Worm (Caenorhabditis elegans) whole organism, young adult: ENCODE results near the gene Y56A3A.16.

Experiments
- B0019.2 ChIP-seq: fragments of 200-800 bp; sonication (Bioruptor generic); conservative IDR thresholded peaks from 2 replicates; pipeline ENCODE4 v1.3.6; 2022; ENCODE audit warnings: missing genetic modification reagents, missing genetic modification characterization, missing compliant biosample characterization
- B0035.1 ChIP-seq: sonication (generic microtip); optimal IDR thresholded peaks from 2 replicates; lab custom pipeline; 2016; ENCODE audit warnings: missing genetic modification characterization, mild to moderate bottlenecking, missing compliant biosample characterization, missing genotype, missing genetic modification reagents
- D2030.7 ChIP-seq: fragments of 200-800 bp; sonication (Bioruptor generic); IDR thresholded peaks from 2 replicates; pipeline ENCODE4 v1.3.6; 2022; ENCODE audit warnings: missing genetic modification reagents, missing genetic modification characterization, missing compliant biosample characterization
- F33H1.4 ChIP-seq: fragments of 200-800 bp; sonication (Bioruptor generic); IDR thresholded peaks from 2 replicates; pipeline ENCODE4 v1.3.6; 2022; ENCODE audit warnings: missing genetic modification reagents, missing genetic modification characterization, missing compliant biosample characterization
- F52B5.7 ChIP-seq: sonication (generic microtip); optimal IDR thresholded peaks from 2 replicates; lab custom pipeline; 2016; ENCODE audit warnings: mild to moderate bottlenecking, missing genetic modification characterization, missing compliant biosample characterization
- F57C9.4 ChIP-seq: sonication (generic microtip); optimal IDR thresholded peaks from 2 replicates; lab custom pipeline; 2017; ENCODE audit warnings: mild to moderate bottlenecking, missing genetic modification characterization, missing compliant biosample characterization
- T07F8.4 ChIP-seq: sonication (generic microtip); optimal IDR thresholded peaks from 2 replicates; lab custom pipeline; 2016; ENCODE audit warnings: mild to moderate bottlenecking, missing genetic modification characterization, moderate library complexity, missing compliant biosample characterization
- Y53G8AR.9 ChIP-seq: fragments of 200-800 bp; sonication (Bioruptor generic); conservative IDR thresholded peaks from 2 replicates; pipeline ENCODE4 v1.3.6; 2022; ENCODE audit warnings: missing genetic modification reagents, missing genetic modification characterization, missing compliant biosample characterization
- Y56A3A.18 ChIP-seq: fragments of 200-800 bp; sonication (Bioruptor generic); IDR thresholded peaks from 2 replicates; pipeline ENCODE4 v1.3.6; 2022; ENCODE audit warnings: missing genetic modification reagents, missing genetic modification characterization, missing compliant biosample characterization
- ama-1 ChIP-seq, 3 experiments: fragments of 150-350 bp in 1 of 3; sonication (generic microtip) in 2 of 3; optimal IDR thresholded peaks; 2 replicates each; lab custom pipeline; 2014 to 2018; ENCODE audit warnings: missing biosample characterization in 2 of 3, missing genetic modification characterization in 2 of 3, missing genetic modification reagents in 2 of 3
- athp-1 ChIP-seq: sonication (generic microtip); optimal IDR thresholded peaks from 2 replicates; lab custom pipeline; 2017; ENCODE audit warnings: mild to moderate bottlenecking, missing genetic modification characterization, missing compliant biosample characterization
- attf-5 ChIP-seq: fragments of 200-800 bp; sonication (Bioruptor generic); optimal IDR thresholded peaks from 2 replicates; lab custom pipeline; 2018; ENCODE audit warnings: mild to moderate bottlenecking, missing genetic modification characterization, missing compliant biosample characterization
- attf-6 ChIP-seq: fragments of 200-800 bp; sonication (Bioruptor generic); IDR thresholded peaks from 2 replicates; pipeline ENCODE4 v1.3.6; 2022; ENCODE audit warnings: missing genetic modification reagents, missing genetic modification characterization, missing compliant biosample characterization
- ceh-58 ChIP-seq: fragments of 200-800 bp; sonication (Bioruptor generic); IDR thresholded peaks from 2 replicates; pipeline ENCODE4 v1.3.6; 2022; ENCODE audit warnings: missing genetic modification characterization, missing compliant biosample characterization
- die-1 ChIP-seq: sonication (generic microtip); optimal IDR thresholded peaks from 2 replicates; lab custom pipeline; 2016; ENCODE audit warnings: missing genotype, mild to moderate bottlenecking, missing genetic modification characterization, missing compliant biosample characterization
- dox-1 ChIP-seq: fragments of 200-800 bp; sonication (Bioruptor generic); IDR thresholded peaks from 2 replicates; pipeline ENCODE4 v1.3.6; 2022; ENCODE audit warnings: missing genetic modification reagents, missing genetic modification characterization, missing compliant biosample characterization
- dpff-1 ChIP-seq: sonication (generic microtip); optimal IDR thresholded peaks from 2 replicates; lab custom pipeline; 2017; ENCODE audit warnings: mild to moderate bottlenecking, missing genetic modification characterization, missing compliant biosample characterization
- egl-44 ChIP-seq: fragments of 200-800 bp; sonication (Bioruptor generic); IDR thresholded peaks from 2 replicates; pipeline ENCODE4 v1.3.6; 2022; ENCODE audit warnings: missing genetic modification reagents, missing genetic modification characterization, missing compliant biosample characterization
- ekl-4 ChIP-seq: fragments of 200-800 bp; sonication (Bioruptor generic); IDR thresholded peaks from 2 replicates; pipeline ENCODE4 v1.3.6; 2022; ENCODE audit warnings: missing genetic modification reagents, missing genetic modification characterization, missing compliant biosample characterization
- him-1 ChIP-seq: sonication (generic microtip); optimal IDR thresholded peaks from 2 replicates; lab custom pipeline; 2016; ENCODE audit warnings: missing genotype, missing genetic modification reagents, missing genetic modification characterization, missing compliant biosample characterization
- hlh-12 ChIP-seq: sonication (generic microtip); optimal IDR thresholded peaks from 2 replicates; lab custom pipeline; 2016; ENCODE audit warnings: missing genetic modification characterization, missing compliant biosample characterization
- hrde-1 ChIP-seq: sonication (generic microtip); optimal IDR thresholded peaks from 2 replicates; lab custom pipeline; 2016; ENCODE audit warnings: missing genetic modification characterization, mild to moderate bottlenecking, missing compliant biosample characterization, moderate library complexity, missing genotype, missing genetic modification reagents, borderline replicate concordance
- lin-40 ChIP-seq: sonication (generic microtip); optimal IDR thresholded peaks from 2 replicates; lab custom pipeline; 2016; ENCODE audit warnings: missing genetic modification characterization, mild to moderate bottlenecking, missing compliant biosample characterization, missing genotype, missing genetic modification reagents
- madf-3 ChIP-seq: fragments of 200-800 bp; sonication (Bioruptor generic); IDR thresholded peaks from 2 replicates; pipeline ENCODE4 v1.3.6; 2022; ENCODE audit warnings: missing genetic modification reagents, missing genetic modification characterization, missing compliant biosample characterization
- madf-6 ChIP-seq: fragments of 200-800 bp; sonication (Bioruptor generic); IDR thresholded peaks from 2 replicates; pipeline ENCODE4 v1.3.6; 2022; ENCODE audit warnings: missing genetic modification reagents, missing genetic modification characterization, missing compliant biosample characterization
- madf-8 ChIP-seq: fragments of 200-800 bp; sonication (Bioruptor generic); conservative IDR thresholded peaks from 2 replicates; pipeline ENCODE4 v1.3.6; 2022; ENCODE audit warnings: missing genetic modification reagents, missing genetic modification characterization, missing compliant biosample characterization
- mel-28 ChIP-seq: sonication (generic microtip); optimal IDR thresholded peaks from 2 replicates; lab custom pipeline; 2016; ENCODE audit warnings: borderline replicate concordance, mild to moderate bottlenecking, missing genetic modification characterization, missing compliant biosample characterization
- nfya-2 ChIP-seq: fragments of 200-800 bp; sonication (Bioruptor generic); IDR thresholded peaks from 2 replicates; pipeline ENCODE4 v1.3.6; 2022; ENCODE audit warnings: missing genetic modification reagents, missing genetic modification characterization, missing compliant biosample characterization
- nhr-120 ChIP-seq: fragments of 200-800 bp; sonication (Bioruptor generic); IDR thresholded peaks from 2 replicates; pipeline ENCODE4 v1.3.6; 2022; ENCODE audit warnings: missing genetic modification characterization, missing compliant biosample characterization
- nhr-179 ChIP-seq: sonication (generic microtip); optimal IDR thresholded peaks from 2 replicates; lab custom pipeline; 2016; ENCODE audit warnings: mild to moderate bottlenecking, missing genetic modification characterization, missing compliant biosample characterization
- nhr-27 ChIP-seq: fragments of 200-800 bp; sonication (Bioruptor generic); optimal IDR thresholded peaks from 2 replicates; lab custom pipeline; 2018; ENCODE audit warnings: mild to moderate bottlenecking, missing genetic modification characterization, moderate library complexity, missing compliant biosample characterization
- pbrm-1 ChIP-seq: fragments of 200-800 bp; sonication (Bioruptor generic); IDR thresholded peaks from 2 replicates; pipeline ENCODE4 v1.3.6; 2022; ENCODE audit warnings: missing genetic modification reagents, missing genetic modification characterization, missing compliant biosample characterization
- rec-8 ChIP-seq, 2 experiments: sonication (generic microtip); optimal IDR thresholded peaks; 2 replicates each; lab custom pipeline; 2016; ENCODE audit warnings: mild to moderate bottlenecking in 2 of 2, missing genetic modification characterization in 2 of 2, missing genetic modification reagents in 2 of 2, missing genotype in 2 of 2, missing biosample characterization in 1 of 2, missing compliant biosample characterization in 1 of 2, moderate library complexity in 1 of 2
- sdz-38 ChIP-seq: sonication (generic microtip); optimal IDR thresholded peaks from 2 replicates; lab custom pipeline; 2016; ENCODE audit warnings: missing genotype, missing genetic modification characterization, missing compliant biosample characterization
- sea-2 ChIP-seq: fragments of 200-800 bp; sonication (Bioruptor generic); IDR thresholded peaks from 2 replicates; pipeline ENCODE4 v1.3.6; 2022; ENCODE audit warnings: missing genetic modification characterization, missing compliant biosample characterization
- snpc-3.4 ChIP-seq: sonication (generic microtip); optimal IDR thresholded peaks from 2 replicates; lab custom pipeline; 2017; ENCODE audit warnings: missing genetic modification characterization, mild to moderate bottlenecking, missing compliant biosample characterization, antibody characterized with exemption, moderate library complexity, missing genotype, missing genetic modification reagents
- somi-1 ChIP-seq: fragments of 200-800 bp; sonication (Bioruptor generic); optimal IDR thresholded peaks from 2 replicates; lab custom pipeline; 2018; ENCODE audit warnings: mild to moderate bottlenecking, missing genetic modification characterization, missing compliant biosample characterization
- tlf-1 ChIP-seq: fragments of 200-800 bp; sonication (Bioruptor generic); optimal IDR thresholded peaks from 2 replicates; lab custom pipeline; 2018; ENCODE audit warnings: mild to moderate bottlenecking, missing genetic modification characterization, missing compliant biosample characterization
- unc-130 ChIP-seq: sonication (generic microtip); optimal IDR thresholded peaks from 2 replicates; lab custom pipeline; 2016; ENCODE audit warnings: missing genetic modification reagents, missing genetic modification characterization, missing compliant biosample characterization
- ztf-25 ChIP-seq: fragments of 200-800 bp; sonication (Bioruptor generic); IDR thresholded peaks from 2 replicates; pipeline ENCODE4 v1.3.6; 2022; ENCODE audit warnings: missing genetic modification reagents, missing genetic modification characterization, missing compliant biosample characterization

Gene Y56A3A.16

DNA sequence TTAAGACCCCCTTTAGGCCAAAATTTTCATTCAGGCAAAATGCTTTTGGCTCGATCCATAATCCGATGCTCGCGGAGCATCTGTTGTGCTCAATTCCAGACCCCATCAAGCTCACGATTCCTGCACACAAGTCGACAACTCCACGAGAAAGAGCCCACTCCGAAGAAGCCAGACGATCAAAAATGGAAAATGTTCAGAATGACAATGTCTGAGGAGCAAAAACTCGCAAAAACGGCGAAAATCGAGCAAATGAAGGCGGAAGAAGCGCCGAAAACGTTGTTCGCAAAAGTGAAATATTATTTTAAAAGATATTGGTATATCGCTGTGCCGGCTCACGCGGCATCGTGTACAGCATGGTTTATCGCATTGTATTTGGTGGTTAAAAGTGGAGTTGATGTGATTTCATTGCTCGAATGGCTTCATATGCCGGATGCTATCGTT, 7.6 kb upstream of the Y56A3A.16 start, which contains the start of gene Y56A3A.22 (continued):
- no peak for TF ChIP-seq F33H1.4 (GFP tag; lab: Robert Waterston, UW)
- peak; percentile 45 for TF ChIP-seq B0035.1 (tag; lab: Kevin White, UChicago)
- 0 out of 2 replicates have a peak, but pooled peaks have one; percentile 58 for TF ChIP-seq nhr-120 (GFP tag; lab: Robert Waterston, UW)
- TF ChIP-seq hlh-12 (tag; lab: Kevin White, UChicago): no peak
- TF ChIP-seq mel-28 (tag; lab: Kevin White, UChicago): no peak
- peak; percentile 21 for TF ChIP-seq snpc-3.4 (tag; lab: Kevin White, UChicago)
- peak; percentile 50 for TF ChIP-seq madf-6
- peak; percentile 87 for TF ChIP-seq ama-1 (optimal IDR thresholded peaks at IDR 0.05; lab: Kevin White, UChicago)
- no peak for TF ChIP-seq ama-1 (GFP tag; optimal IDR thresholded peaks at IDR 0.05; lab: Kevin White, UChicago)
- peak; percentile 87 for TF ChIP-seq F52B5.7 (tag; lab: Kevin White, UChicago)
- TF ChIP-seq F57C9.4 (tag; lab: Kevin White, UChicago): no peak
- TF ChIP-seq nhr-27 (tag; lab: Kevin White, UChicago): peak; percentile 6
- no peak for TF ChIP-seq B0019.2 (GFP tag; lab: Robert Waterston, UW)
- TF ChIP-seq nhr-179 (tag; lab: Kevin White, UChicago): no peak
- TF ChIP-seq pbrm-1: peak; percentile 81
- TF ChIP-seq attf-5 (GFP tag; lab: Kevin White, UChicago): no peak
- peak; percentile 44 for TF ChIP-seq hrde-1 (tag; lab: Kevin White, UChicago)
- peak; percentile 68 for TF ChIP-seq dpff-1 (tag; lab: Kevin White, UChicago)
- 0 out of 2 replicates have a peak, but pooled peaks have one; percentile 38 for TF ChIP-seq D2030.7 (GFP tag; lab: Robert Waterston, UW)
- TF ChIP-seq ztf-25 (GFP tag; lab: Robert Waterston, UW): no peak
- no peak for TF ChIP-seq him-1 (tag; lab: Kevin White, UChicago)
- no peak for TF ChIP-seq sea-2 (GFP tag; lab: Robert Waterston, UW)
- TF ChIP-seq sdz-38 (tag; lab: Kevin White, UChicago): no peak
- peak; percentile 59 for TF ChIP-seq Y53G8AR.9 (GFP tag; lab: Robert Waterston, UW)
- TF ChIP-seq somi-1: peak; percentile 15
- TF ChIP-seq lin-40 (tag; lab: Kevin White, UChicago): peak; percentile 57
- TF ChIP-seq ceh-58: no peak
- peak; percentile 66 for TF ChIP-seq attf-6
- TF ChIP-seq die-1: no peak
- TF ChIP-seq nfya-2: no peak
- TF ChIP-seq T07F8.4 (tag; lab: Kevin White, UChicago): no peak
- no peak for TF ChIP-seq egl-44 (GFP tag; lab: Robert Waterston, UW)
- TF ChIP-seq tlf-1: peak; percentile 71
- peak; percentile 49 for TF ChIP-seq dox-1 (GFP tag; lab: Robert Waterston, UW)
- TF ChIP-seq Y56A3A.18 (GFP tag; lab: Robert Waterston, UW): peak; percentile 57; the same call in 1 of the 2 replicates
- TF ChIP-seq madf-8 (GFP tag; lab: Robert Waterston, UW): no peak
- TF ChIP-seq ekl-4 (GFP tag; lab: Robert Waterston, UW): no peak; the same call in 1 of the 2 replicates
- no peak; the same call in 1 of the 2 replicates for TF ChIP-seq madf-3 (GFP tag; lab: Robert Waterston, UW)
- TF ChIP-seq unc-130 (GFP tag; lab: Kevin White, UChicago): no peak
- no peak for TF ChIP-seq rec-8 (tag; optimal IDR thresholded peaks at IDR 0.05; lab: Kevin White, UChicago)
- TF ChIP-seq athp-1 (tag; lab: Kevin White, UChicago): peak; percentile 81
